Fruit fly (Drosophila melanogaster): ENCODE results near the gene Oga.

Oga gene

DNA sequence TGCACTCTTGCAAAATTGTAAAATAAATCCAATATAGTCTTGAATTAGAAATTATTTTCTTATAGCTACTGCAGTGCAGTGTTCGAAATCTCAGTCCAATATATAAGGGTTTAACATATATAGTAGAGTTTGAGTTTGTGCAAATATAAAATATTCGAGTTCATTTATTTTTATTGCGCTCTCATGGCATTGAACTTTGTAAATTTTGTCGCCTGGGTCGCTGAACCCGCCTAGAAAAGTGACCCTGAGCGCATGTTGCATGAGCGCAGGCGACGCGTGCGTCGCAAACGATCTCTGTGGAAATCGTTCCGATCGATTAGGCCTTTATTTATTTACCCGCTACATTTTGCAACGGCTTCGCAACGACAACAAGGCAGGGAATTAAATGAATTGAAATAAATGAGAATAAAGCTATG, 18.9 kb upstream of the Oga start (continued):
- TF ChIP-seq CG12659 (GFP tag; optimal IDR thresholded peaks at IDR 0.05) (peak; percentile 27), emc (GFP tag; optimal IDR thresholded peaks at IDR 0.05) (no peak), caup (GFP tag; optimal IDR thresholded peaks at IDR 0.05; ENCODE audit: severe bottlenecking) (no peak), CG7556 (GFP tag; optimal IDR thresholded peaks at IDR 0.05) (peak; percentile 55), sug (tag; optimal IDR thresholded peaks at IDR 0.05) (no peak), CG10274 (GFP tag; optimal IDR thresholded peaks at IDR 0.05) (no peak), CG11093 (GFP tag; IDR thresholded peaks at IDR 0.05) (no peak), BEAF-32 (GFP tag; optimal IDR thresholded peaks at IDR 0.05) (no peak), CG13287 (GFP tag; IDR thresholded peaks at IDR 0.05; ENCODE audit: partially characterized antibody) (no peak), Mes4 (GFP tag; optimal IDR thresholded peaks at IDR 0.05) (no peak), CG18619 (GFP tag; optimal IDR thresholded peaks at IDR 0.05) (peak; percentile 42), dpn (GFP tag; optimal IDR thresholded peaks at IDR 0.05) (peak in 1 of 2 experiments; percentile 22), knrl (GFP tag; IDR thresholded peaks at IDR 0.05; ENCODE audit: partially characterized antibody) (no peak), D19A (tag; optimal IDR thresholded peaks at IDR 0.05) (peak; percentile 2), Antp (GFP tag; optimal IDR thresholded peaks at IDR 0.05) (peak; percentile 11), fd64A (GFP tag; optimal IDR thresholded peaks at IDR 0.05) (peak; percentile 26), MTF-1 (GFP tag; optimal IDR thresholded peaks at IDR 0.05; ENCODE audit: borderline replicate concordance) (no peak), CG13296 (GFP tag; optimal IDR thresholded peaks at IDR 0.05) (no peak), ftz-f1 (GFP tag; optimal IDR thresholded peaks at IDR 0.05) (peak; percentile 33), Blimp-1 (GFP tag; optimal IDR thresholded peaks at IDR 0.05) (peak; percentile 6), CG14050 (GFP tag; IDR thresholded peaks at IDR 0.05) (peak; percentile 48; the same call in 1 of the 3 replicates), Hsf (GFP tag; optimal IDR thresholded peaks at IDR 0.05) (peak; percentile 45), dmrt11E (tag; optimal IDR thresholded peaks at IDR 0.05) (peak; percentile 25), D19B (GFP tag; optimal IDR thresholded peaks at IDR 0.05) (no peak), Ssrp (tag; optimal IDR thresholded peaks at IDR 0.05) (peak; percentile 12), nmo (GFP tag; optimal IDR thresholded peaks at IDR 0.05) (peak; percentile 54), phol (tag; optimal IDR thresholded peaks at IDR 0.05) (peak; percentile 37), sc (optimal IDR thresholded peaks at IDR 0.05) (no peak), sc (GFP tag; optimal IDR thresholded peaks at IDR 0.05) (peak; percentile 25), sens (GFP tag) (peak; percentile 75), CG9215 (GFP tag; IDR thresholded peaks at IDR 0.05) (no peak), trem (tag; optimal IDR thresholded peaks at IDR 0.05) (peak; percentile 27), zf30C (GFP tag; optimal IDR thresholded peaks at IDR 0.05) (no peak), peb (GFP tag; IDR thresholded peaks at IDR 0.05) (0 out of 2 replicates have a peak, but pooled peaks have one; percentile 29), C15 (GFP tag; IDR thresholded peaks at IDR 0.05) (no peak), Hr3 (GFP tag; optimal IDR thresholded peaks at IDR 0.05) (peak; percentile 1), Opbp (GFP tag; IDR thresholded peaks at IDR 0.05; ENCODE audit: partially characterized antibody) (no peak), CG15479 (GFP tag; optimal IDR thresholded peaks at IDR 0.05) (no peak), CG6689 (GFP tag; IDR thresholded peaks at IDR 0.05) (peak; percentile 24), CG7745 (tag; optimal IDR thresholded peaks at IDR 0.05) (no peak), CG10209 (GFP tag; optimal IDR thresholded peaks at IDR 0.05) (peak; percentile 49), CG13775 (GFP tag; optimal IDR thresholded peaks at IDR 0.05) (peak; percentile 28), CG17385 (GFP tag; optimal IDR thresholded peaks at IDR 0.05) (peak; percentile 34), shn (GFP tag; optimal IDR thresholded peaks at IDR 0.05) (peak; percentile 1), fd102C (GFP tag; optimal IDR thresholded peaks at IDR 0.05) (no peak), ssp (GFP tag; IDR thresholded peaks at IDR 0.05) (0 out of 2 replicates have a peak, but pooled peaks have one; percentile 28), tgo (GFP tag; IDR thresholded peaks at IDR 0.05) (peak; percentile 42; the same call in 2 of the 3 replicates), Hr78 (GFP tag; optimal IDR thresholded peaks at IDR 0.05) (peak in 1 of 2 experiments; percentile 90), Six4 (GFP tag; optimal IDR thresholded peaks at IDR 0.05) (peak; percentile 15)
